Worm (Caenorhabditis elegans): Measurements from ENCODE around the gene F16G10.7.

The F16G10.7 gene

ce11 chrII:2359965-2360364 is 20.1 kb downstream of the F16G10.7 start, which contains the start of gene F43C11.16:
TSS of gene F43C11.16 (minus strand) at chrII:2360065.
- TF ChIP-seq ceh-39 (tag; optimal IDR thresholded peaks at IDR 0.05) (no peak), unc-39 (tag; optimal IDR thresholded peaks at IDR 0.05) (no peak), snpc-4 (tag; optimal IDR thresholded peaks at IDR 0.05) (no peak), ham-2 (GFP tag; optimal IDR thresholded peaks at IDR 0.05) (no peak), nhr-12 (tag; optimal IDR thresholded peaks at IDR 0.05) (no peak), sem-2 (GFP tag; optimal IDR thresholded peaks at IDR 0.05) (no peak), elt-3 (tag; optimal IDR thresholded peaks at IDR 0.05) (no peak), sptf-1 (tag; optimal IDR thresholded peaks at IDR 0.05) (no peak), elt-1 (tag; optimal IDR thresholded peaks at IDR 0.05; ENCODE audit: borderline replicate concordance, insufficient read depth) (no peak), tbx-8 (GFP tag; optimal IDR thresholded peaks at IDR 0.05) (no peak), unc-120 (tag; optimal IDR thresholded peaks at IDR 0.05; ENCODE audit: poor library complexity, severe bottlenecking) (no peak)

ce11 chrII:2356795-2357194 is 23.3 kb downstream of the F16G10.7 start, which contains the start of gene F43C11.1:
TSS of gene F43C11.1 (plus strand) at chrII:2357095.
- no peak for TF ChIP-seq unc-39 (tag; optimal IDR thresholded peaks at IDR 0.05)
- no peak for TF ChIP-seq nhr-76 (tag; optimal IDR thresholded peaks at IDR 0.05)
- TF ChIP-seq elt-3 (tag; optimal IDR thresholded peaks at IDR 0.05) = no peak
- TF ChIP-seq mls-2 (tag; optimal IDR thresholded peaks at IDR 0.05) = no peak
- TF ChIP-seq nhr-12 (tag; optimal IDR thresholded peaks at IDR 0.05) = no peak

ce11 chrII:2354476-2354875 is 25.6 kb downstream of the F16G10.7 start, which contains the start of gene F43C11.2:
TSS of gene F43C11.2 (plus strand) at chrII:2354776.
- TF ChIP-seq cnd-1 (tag; optimal IDR thresholded peaks at IDR 0.05) (no peak), sem-2 (GFP tag; optimal IDR thresholded peaks at IDR 0.05) (no peak), tbx-8 (GFP tag; optimal IDR thresholded peaks at IDR 0.05) (no peak), nhr-237 (tag; optimal IDR thresholded peaks at IDR 0.05) (no peak), elt-3 (tag; optimal IDR thresholded peaks at IDR 0.05) (no peak), unc-62 (GFP tag; optimal IDR thresholded peaks at IDR 0.05) (no peak), lin-13 (tag; optimal IDR thresholded peaks at IDR 0.05) (no peak), ceh-43 (GFP tag; optimal IDR thresholded peaks at IDR 0.05) (no peak), ham-2 (GFP tag; optimal IDR thresholded peaks at IDR 0.05) (no peak), sptf-1 (tag; optimal IDR thresholded peaks at IDR 0.05) (no peak), ztf-11 (tag; optimal IDR thresholded peaks at IDR 0.05) (no peak), ceh-39 (tag; optimal IDR thresholded peaks at IDR 0.05) (no peak), flh-1 (GFP tag; optimal IDR thresholded peaks at IDR 0.05) (no peak), bed-3 (GFP tag; optimal IDR thresholded peaks at IDR 0.05) (no peak), hlh-1 (tag; optimal IDR thresholded peaks at IDR 0.05) (no peak), unc-39 (tag; optimal IDR thresholded peaks at IDR 0.05) (no peak), pha-4 (tag; optimal IDR thresholded peaks at IDR 0.05) (no peak), snpc-4 (tag; optimal IDR thresholded peaks at IDR 0.05) (no peak), nhr-28 (tag; optimal IDR thresholded peaks at IDR 0.05) (no peak)

ce11 chrII:2353012-2353411 is 27.1 kb downstream of the F16G10.7 start, which contains the start of gene F43C11.3:
TSS of gene F43C11.3 (plus strand) at chrII:2353312.
- TF ChIP-seq flh-1 (GFP tag; optimal IDR thresholded peaks at IDR 0.05) = no peak
- no peak for TF ChIP-seq ceh-83 (GFP tag; optimal IDR thresholded peaks at IDR 0.05)
- no peak for TF ChIP-seq blmp-1 (tag; optimal IDR thresholded peaks at IDR 0.05)
- TF ChIP-seq cnd-1 (tag; optimal IDR thresholded peaks at IDR 0.05) = no peak
- no peak for TF ChIP-seq nhr-237 (tag; optimal IDR thresholded peaks at IDR 0.05)
- no peak for TF ChIP-seq nhr-2 (tag; optimal IDR thresholded peaks at IDR 0.05)
- no peak for TF ChIP-seq hlh-1 (tag; optimal IDR thresholded peaks at IDR 0.05)
- TF ChIP-seq ceh-43 (GFP tag; optimal IDR thresholded peaks at IDR 0.05) = no peak
- no peak for TF ChIP-seq ceh-39 (tag; optimal IDR thresholded peaks at IDR 0.05)
- no peak for TF ChIP-seq lin-32 (GFP tag; optimal IDR thresholded peaks at IDR 0.05)
- TF ChIP-seq zip-8 (tag; optimal IDR thresholded peaks at IDR 0.05) = no peak

ce11 chrII:2352546-2352945 is 27.5 kb downstream of the F16G10.7 start, which contains the start of gene F43C11.10:
TSS of gene F43C11.10 (minus strand) at chrII:2352646.
- TF ChIP-seq lin-13 (tag; optimal IDR thresholded peaks at IDR 0.05) = no peak
- TF ChIP-seq lin-32 (GFP tag; optimal IDR thresholded peaks at IDR 0.05) = no peak
- TF ChIP-seq unc-39 (tag; optimal IDR thresholded peaks at IDR 0.05) = no peak
- no peak for TF ChIP-seq zip-8 (tag; optimal IDR thresholded peaks at IDR 0.05)
- no peak for TF ChIP-seq sem-2 (GFP tag; optimal IDR thresholded peaks at IDR 0.05)
- no peak for TF ChIP-seq unc-62 (GFP tag; optimal IDR thresholded peaks at IDR 0.05)
- TF ChIP-seq ztf-11 (tag; optimal IDR thresholded peaks at IDR 0.05) = no peak
- no peak for TF ChIP-seq tbx-8 (GFP tag; optimal IDR thresholded peaks at IDR 0.05)
- TF ChIP-seq elt-3 (tag; optimal IDR thresholded peaks at IDR 0.05) = no peak
- TF ChIP-seq blmp-1 (tag; optimal IDR thresholded peaks at IDR 0.05) = no peak
- no peak for TF ChIP-seq unc-120 (tag; optimal IDR thresholded peaks at IDR 0.05; ENCODE audit: poor library complexity, severe bottlenecking)
- no peak for TF ChIP-seq ceh-43 (GFP tag; optimal IDR thresholded peaks at IDR 0.05)
- TF ChIP-seq nhr-2 (tag; optimal IDR thresholded peaks at IDR 0.05) = no peak
- no peak for TF ChIP-seq snpc-4 (tag; optimal IDR thresholded peaks at IDR 0.05)
- TF ChIP-seq flh-1 (GFP tag; optimal IDR thresholded peaks at IDR 0.05) = no peak
- TF ChIP-seq nhr-12 (tag; optimal IDR thresholded peaks at IDR 0.05) = no peak
- no peak for TF ChIP-seq M03D4.4 (tag; optimal IDR thresholded peaks at IDR 0.05)
- no peak for TF ChIP-seq drap-1 (GFP tag; optimal IDR thresholded peaks at IDR 0.05)
- no peak for TF ChIP-seq nhr-76 (tag; optimal IDR thresholded peaks at IDR 0.05)

Data from whole organism, mixed stage, embryonic.